Fruit fly (Drosophila melanogaster) whole organism, prepupa: ENCODE data around the gene CG15387.

Source experiments
- Blimp-1 ChIP-seq: fragments of 200-800 bp; sonication (Bioruptor generic); optimal IDR thresholded peaks from 3 replicates; lab custom pipeline; 2017; ENCODE audit warnings: missing biosample characterization, missing genetic modification characterization, mild to moderate bottlenecking, moderate library complexity, missing genetic modification reagents
- CG10631 ChIP-seq: fragments of 200-800 bp; sonication (Bioruptor generic); optimal IDR thresholded peaks from 2 replicates; lab custom pipeline; 2016; ENCODE audit warnings: missing biosample characterization, missing genetic modification characterization
- CG10669 ChIP-seq: fragments of 200-800 bp; sonication (Bioruptor generic); optimal IDR thresholded peaks from 3 replicates; lab custom pipeline; 2018; ENCODE audit warnings: missing biosample characterization, mild to moderate bottlenecking, missing genetic modification characterization, moderate library complexity
- CG11762 ChIP-seq: fragments of 200-800 bp; sonication (Bioruptor generic); optimal IDR thresholded peaks from 3 replicates; lab custom pipeline; 2016; ENCODE audit warnings: missing biosample characterization, missing genetic modification characterization; ENCODE audit not compliant: insufficient read depth
- CG11902 ChIP-seq: fragments of 200-800 bp; sonication (Bioruptor generic); optimal IDR thresholded peaks from 3 replicates; lab custom pipeline; 2016; ENCODE audit warnings: missing biosample characterization, missing genetic modification characterization
- CG15336 ChIP-seq: fragments of 200-800 bp; sonication (Bioruptor generic); IDR thresholded peaks from 2 replicates; pipeline ENCODE4 v1.3.6; 2022; ENCODE audit warnings: missing biosample characterization, missing genetic modification characterization
- CG1621 ChIP-seq: fragments of 200-800 bp; sonication (Bioruptor generic); optimal IDR thresholded peaks from 3 replicates; lab custom pipeline; 2018; ENCODE audit warnings: missing biosample characterization, mild to moderate bottlenecking, missing genetic modification characterization
- CG31627 ChIP-seq: fragments of 200-800 bp; sonication (Bioruptor generic); optimal IDR thresholded peaks from 3 replicates; lab custom pipeline; 2016; ENCODE audit warnings: missing biosample characterization, missing genetic modification characterization
- CG32006 ChIP-seq: fragments of 200-800 bp; sonication (Bioruptor generic); optimal IDR thresholded peaks from 3 replicates; lab custom pipeline; 2017; ENCODE audit warnings: missing biosample characterization, mild to moderate bottlenecking, missing genetic modification characterization
- CG34406 ChIP-seq: fragments of 200-800 bp; sonication (Bioruptor generic); optimal IDR thresholded peaks from 3 replicates; lab custom pipeline; 2016; ENCODE audit warnings: missing biosample characterization, missing genetic modification characterization
- CG3919 ChIP-seq: fragments of 200-800 bp; sonication (Bioruptor generic); optimal IDR thresholded peaks from 3 replicates; lab custom pipeline; 2016; ENCODE audit warnings: missing biosample characterization, missing genetic modification characterization
- CG4318 ChIP-seq: fragments of 200-800 bp; sonication (Bioruptor generic); optimal IDR thresholded peaks from 3 replicates; lab custom pipeline; 2017; ENCODE audit warnings: missing biosample characterization, mild to moderate bottlenecking, missing genetic modification characterization
- CG6792 ChIP-seq: fragments of 200-800 bp; sonication (Bioruptor generic); optimal IDR thresholded peaks from 3 replicates; lab custom pipeline; 2016; ENCODE audit warnings: missing biosample characterization, missing genetic modification characterization
- CG6808 ChIP-seq: fragments of 200-800 bp; sonication (Bioruptor generic); optimal IDR thresholded peaks from 3 replicates; lab custom pipeline; 2017; ENCODE audit warnings: missing biosample characterization, missing genetic modification characterization, mild to moderate bottlenecking, moderate library complexity, missing genetic modification reagents
- CG6854 ChIP-seq: fragments of 200-800 bp; sonication (Bioruptor generic); optimal IDR thresholded peaks from 2 replicates; lab custom pipeline; 2017; ENCODE audit warnings: missing biosample characterization, mild to moderate bottlenecking, missing genetic modification characterization
- CG8119 ChIP-seq: fragments of 200-800 bp; sonication (Bioruptor generic); IDR thresholded peaks from 3 replicates; pipeline ENCODE4 v1.3.6; 2022; ENCODE audit warnings: missing biosample characterization, missing genetic modification characterization
- CG8319 ChIP-seq: fragments of 200-800 bp; sonication (Bioruptor generic); optimal IDR thresholded peaks from 3 replicates; lab custom pipeline; 2016; ENCODE audit warnings: missing biosample characterization, missing genetic modification characterization
- Eip75B ChIP-seq: fragments of 200-800 bp; sonication (Bioruptor generic); optimal IDR thresholded peaks from 3 replicates; lab custom pipeline; 2016; ENCODE audit warnings: missing biosample characterization, missing genetic modification characterization
- Eip78C ChIP-seq: fragments of 200-800 bp; sonication (Bioruptor generic); peaks from one replicate; lab custom pipeline; 2016; ENCODE audit warnings: missing biosample characterization, missing genetic modification characterization
- Ets96B ChIP-seq: fragments of 200-800 bp; optimal IDR thresholded peaks from 2 replicates; lab custom pipeline; 2019; ENCODE audit warnings: missing biosample characterization, mild to moderate bottlenecking, missing genetic modification characterization, moderate library complexity
- Hr38 ChIP-seq: sonication (Bioruptor generic); optimal IDR thresholded peaks from 2 replicates; lab custom pipeline; 2016; ENCODE audit warnings: missing biosample characterization, missing genetic modification characterization
- Hr39 ChIP-seq: fragments of 200-800 bp; sonication (Bioruptor generic); optimal IDR thresholded peaks from 2 replicates; lab custom pipeline; 2016; ENCODE audit warnings: missing biosample characterization, missing genetic modification characterization
- Hr4 ChIP-seq: fragments of 200-800 bp; sonication (Bioruptor generic); optimal IDR thresholded peaks from 3 replicates; lab custom pipeline; 2016; ENCODE audit warnings: missing biosample characterization, missing genetic modification characterization
- Lpt ChIP-seq: fragments of 200-800 bp; sonication (Bioruptor generic); optimal IDR thresholded peaks from 3 replicates; lab custom pipeline; 2016; ENCODE audit warnings: missing biosample characterization, missing genetic modification characterization
- Met ChIP-seq: fragments of 200-800 bp; sonication (Bioruptor generic); optimal IDR thresholded peaks from 3 replicates; lab custom pipeline; 2016; ENCODE audit warnings: missing biosample characterization, missing genetic modification characterization
- OdsH ChIP-seq: fragments of 200-800 bp; sonication (Bioruptor generic); optimal IDR thresholded peaks from 3 replicates; lab custom pipeline; 2016; ENCODE audit warnings: missing biosample characterization, missing genetic modification characterization
- Smox ChIP-seq: fragments of 200-800 bp; sonication (Bioruptor generic); optimal IDR thresholded peaks from 3 replicates; lab custom pipeline; 2016; ENCODE audit warnings: missing biosample characterization, missing genetic modification characterization
- Sox102F ChIP-seq: fragments of 200-800 bp; sonication (Bioruptor generic); optimal IDR thresholded peaks from 2 replicates; lab custom pipeline; 2016; ENCODE audit warnings: missing biosample characterization, mild to moderate bottlenecking, missing genetic modification characterization
- Sox14 ChIP-seq: fragments of 200-800 bp; sonication (Bioruptor generic); optimal IDR thresholded peaks from 3 replicates; lab custom pipeline; 2016; ENCODE audit warnings: missing biosample characterization, missing genetic modification characterization
- Sox15 ChIP-seq: fragments of 200-800 bp; sonication (Bioruptor generic); optimal IDR thresholded peaks from 3 replicates; lab custom pipeline; 2016; ENCODE audit warnings: missing biosample characterization, missing genetic modification characterization
- achi ChIP-seq: fragments of 200-800 bp; sonication (Bioruptor generic); optimal IDR thresholded peaks from 3 replicates; lab custom pipeline; 2016; ENCODE audit warnings: missing biosample characterization, missing genetic modification characterization
- acj6 ChIP-seq: fragments of 200-800 bp; sonication (Bioruptor generic); optimal IDR thresholded peaks from 3 replicates; lab custom pipeline; 2016; ENCODE audit warnings: missing biosample characterization, missing genetic modification characterization
- cyc ChIP-seq: fragments of 200-800 bp; sonication (Bioruptor generic); optimal IDR thresholded peaks from 3 replicates; lab custom pipeline; 2016; ENCODE audit warnings: missing biosample characterization, missing genetic modification characterization
- dac ChIP-seq: fragments of 200-800 bp; sonication (Bioruptor generic); optimal IDR thresholded peaks from 2 replicates; lab custom pipeline; 2017; ENCODE audit warnings: missing biosample characterization, mild to moderate bottlenecking, missing genetic modification characterization
- dsx ChIP-seq: fragments of 200-800 bp; optimal IDR thresholded peaks from 3 replicates; lab custom pipeline; 2019; ENCODE audit warnings: missing biosample characterization, mild to moderate bottlenecking, missing genetic modification characterization, moderate library complexity; ENCODE audit not compliant: poor library complexity, severe bottlenecking
- eg ChIP-seq: fragments of 200-800 bp; sonication (Bioruptor generic); IDR thresholded peaks from 3 replicates; pipeline ENCODE4 v1.3.6; 2022; ENCODE audit warnings: missing biosample characterization, missing genetic modification characterization
- esn ChIP-seq: fragments of 200-800 bp; sonication (Bioruptor generic); optimal IDR thresholded peaks from 2 replicates; lab custom pipeline; 2016; ENCODE audit warnings: missing biosample characterization, mild to moderate bottlenecking, missing genetic modification characterization, moderate library complexity
- fd85E ChIP-seq: fragments of 200-800 bp; sonication (Bioruptor generic); optimal IDR thresholded peaks from 3 replicates; lab custom pipeline; 2016; ENCODE audit warnings: missing biosample characterization, missing genetic modification characterization
- lz ChIP-seq: fragments of 200-800 bp; sonication (Bioruptor generic); optimal IDR thresholded peaks from 3 replicates; lab custom pipeline; 2016; ENCODE audit warnings: missing biosample characterization, missing genetic modification characterization
- pdm3 ChIP-seq: fragments of 200-800 bp; sonication (Bioruptor generic); optimal IDR thresholded peaks from 3 replicates; lab custom pipeline; 2016; ENCODE audit warnings: missing biosample characterization, missing genetic modification characterization
- vri ChIP-seq: fragments of 200-800 bp; sonication (Bioruptor generic); optimal IDR thresholded peaks from 3 replicates; lab custom pipeline; 2016; ENCODE audit warnings: missing biosample characterization, mild to moderate bottlenecking, missing genetic modification characterization

The CG15387 gene

dm6 chr2L:2252745-2253144 is 26.7 kb upstream of the CG15387 start, which contains the start of gene CG17234:
Gene CG17234, plus strand, starts transcription at chr2L:2253045.
- TF ChIP-seq CG10669 (GFP tag; lab: Kevin White, UChicago) = no peak

dm6 chr2L:2252241-2252640 is 26.1 kb upstream of the CG15387 start, which contains the start of gene CG17239:
Gene CG17239, minus strand, starts transcription at chr2L:2252341.
- TF ChIP-seq CG15336 (GFP tag; lab: Robert Waterston, UW) (no peak), fd85E (GFP tag; lab: Kevin White, UChicago) (no peak), eg (GFP tag; lab: Robert Waterston, UW) (no peak), dsx (GFP tag; lab: Kevin White, UChicago) (no peak), Sox14 (GFP tag; lab: Kevin White, UChicago) (no peak), CG31627 (GFP tag; lab: Kevin White, UChicago) (no peak)

- no peak for TF ChIP-seq CG11902 (GFP tag; lab: Kevin White, UChicago)
- TF ChIP-seq CG8319 = no peak
- TF ChIP-seq Sox14 (GFP tag; lab: Kevin White, UChicago) = no peak
- TF ChIP-seq eg (GFP tag; lab: Robert Waterston, UW) = no peak
- no peak for TF ChIP-seq cyc (GFP tag; lab: Kevin White, UChicago)
- TF ChIP-seq CG3919 (GFP tag; lab: Kevin White, UChicago) = no peak
- TF ChIP-seq Met (GFP tag; lab: Kevin White, UChicago) = no peak
- no peak for TF ChIP-seq Smox
- no peak for TF ChIP-seq vri (GFP tag; lab: Kevin White, UChicago)
- no peak for TF ChIP-seq Eip78C (GFP tag; lab: Kevin White, UChicago)
- no peak for TF ChIP-seq Sox102F (GFP tag; lab: Kevin White, UChicago)
- TF ChIP-seq CG8119 = no peak
- TF ChIP-seq Lpt = no peak
Measured at dm6 chr2L:2251175-2251574, 25.1 kb upstream of the CG15387 start, which contains the start of gene Ser12. Gene Ser12, minus strand, starts transcription at chr2L:2251275.

- TF ChIP-seq Hr38 (GFP tag; lab: Kevin White, UChicago) (peak; percentile 16), Eip75B (GFP tag; lab: Kevin White, UChicago) (peak; percentile 9), CG6792 (GFP tag; lab: Kevin White, UChicago) (no peak), CG34406 (GFP tag; lab: Kevin White, UChicago) (no peak), CG4318 (GFP tag; lab: Kevin White, UChicago) (no peak), CG11762 (no peak), lz (no peak), eg (GFP tag; lab: Robert Waterston, UW) (0 out of 3 replicates have a peak, but pooled peaks have one; percentile 25), Sox15 (no peak), CG3919 (GFP tag; lab: Kevin White, UChicago) (peak; percentile 25), acj6 (GFP tag; lab: Kevin White, UChicago) (peak; percentile 31), pdm3 (GFP tag; lab: Kevin White, UChicago) (peak; percentile 22), CG1621 (no peak), CG6808 (GFP tag; lab: Kevin White, UChicago) (peak; percentile 9), CG15336 (GFP tag; lab: Robert Waterston, UW) (no peak), Hr39 (GFP tag; lab: Kevin White, UChicago) (peak; percentile 10), CG31627 (GFP tag; lab: Kevin White, UChicago) (peak; percentile 14), Ets96B (tag; lab: Kevin White, UChicago) (no peak), CG10631 (GFP tag; lab: Kevin White, UChicago) (peak; percentile 8), vri (GFP tag; lab: Kevin White, UChicago) (no peak), OdsH (GFP tag; lab: Kevin White, UChicago) (peak; percentile 13), Sox14 (GFP tag; lab: Kevin White, UChicago) (no peak), CG32006 (GFP tag; lab: Kevin White, UChicago) (peak; percentile 17), Hr4 (GFP tag; lab: Kevin White, UChicago) (peak; percentile 21), Eip78C (GFP tag; lab: Kevin White, UChicago) (peak; percentile 63), CG8119 (0 out of 3 replicates have a peak, but pooled peaks have one; percentile 20), CG6854 (GFP tag; lab: Kevin White, UChicago) (no peak), achi (GFP tag; lab: Kevin White, UChicago) (no peak), CG10669 (GFP tag; lab: Kevin White, UChicago) (peak; percentile 5), esn (GFP tag; lab: Kevin White, UChicago) (no peak), dsx (GFP tag; lab: Kevin White, UChicago) (no peak), dac (GFP tag; lab: Kevin White, UChicago) (no peak), Lpt (no peak), Blimp-1 (GFP tag; lab: Kevin White, UChicago) (no peak)
Measured at dm6 chr2L:2249578-2249977, 23.5 kb upstream of the CG15387 start.
